Worm (Caenorhabditis elegans) whole organism, midembryonic: ENCODE results near the gene dmd-3.

Experiments
- T22C8.4 ChIP-seq: fragments of 200-800 bp; sonication (Bioruptor generic); IDR thresholded peaks from 2 replicates; pipeline ENCODE4 v1.3.6; 2022; ENCODE audit warnings: missing genetic modification characterization, missing compliant biosample characterization
- flt-1 ChIP-seq: fragments of 200-800 bp; sonication (Bioruptor generic); IDR thresholded peaks from 2 replicates; pipeline ENCODE4 v1.3.6; 2022; ENCODE audit warnings: missing genetic modification characterization, missing compliant biosample characterization
- klf-2 ChIP-seq: fragments of 200-800 bp; sonication (Bioruptor generic); conservative IDR thresholded peaks from 2 replicates; pipeline ENCODE4 v1.3.6; 2022; ENCODE audit warnings: missing genetic modification reagents, missing genetic modification characterization, missing compliant biosample characterization
- med-1 ChIP-seq: sonication (generic microtip); optimal IDR thresholded peaks from 2 replicates; lab custom pipeline; 2017; ENCODE audit warnings: missing genetic modification characterization, mild to moderate bottlenecking, missing compliant biosample characterization, antibody characterized with exemption, missing genetic modification reagents; ENCODE audit not compliant: insufficient read depth
- tab-1 ChIP-seq: fragments of 200-800 bp; sonication (Bioruptor generic); IDR thresholded peaks from 2 replicates; pipeline ENCODE4 v1.3.6; 2022; ENCODE audit warnings: missing genetic modification characterization, missing compliant biosample characterization
- ztf-23 ChIP-seq: fragments of 200-800 bp; sonication (Bioruptor generic); IDR thresholded peaks from 2 replicates; pipeline ENCODE4 v1.3.6; 2022; ENCODE audit warnings: missing genetic modification reagents, missing genetic modification characterization, missing compliant biosample characterization
- ztf-29 ChIP-seq: fragments of 200-800 bp; sonication (Bioruptor generic); IDR thresholded peaks from 2 replicates; pipeline ENCODE4 v1.3.6; 2022; ENCODE audit warnings: missing genetic modification reagents, missing genetic modification characterization, missing compliant biosample characterization

- TF ChIP-seq tab-1 (GFP tag; lab: Robert Waterston, UW) (0 out of 2 replicates have a peak, but pooled peaks have one; percentile 7), ztf-23 (GFP tag; lab: Robert Waterston, UW) (no peak), med-1 (GFP tag; lab: Kevin White, UChicago) (no peak), flt-1 (GFP tag; lab: Robert Waterston, UW) (no peak), ztf-29 (GFP tag; lab: Robert Waterston, UW) (no peak), klf-2 (no peak), T22C8.4 (GFP tag; lab: Robert Waterston, UW) (no peak)
Observed at ce11 chrV:19610118-19610707, 44.8 kb downstream of the dmd-3 start.
